Fruit fly (Drosophila melanogaster): Measurements from ENCODE around the gene CG45012.

DNA sequence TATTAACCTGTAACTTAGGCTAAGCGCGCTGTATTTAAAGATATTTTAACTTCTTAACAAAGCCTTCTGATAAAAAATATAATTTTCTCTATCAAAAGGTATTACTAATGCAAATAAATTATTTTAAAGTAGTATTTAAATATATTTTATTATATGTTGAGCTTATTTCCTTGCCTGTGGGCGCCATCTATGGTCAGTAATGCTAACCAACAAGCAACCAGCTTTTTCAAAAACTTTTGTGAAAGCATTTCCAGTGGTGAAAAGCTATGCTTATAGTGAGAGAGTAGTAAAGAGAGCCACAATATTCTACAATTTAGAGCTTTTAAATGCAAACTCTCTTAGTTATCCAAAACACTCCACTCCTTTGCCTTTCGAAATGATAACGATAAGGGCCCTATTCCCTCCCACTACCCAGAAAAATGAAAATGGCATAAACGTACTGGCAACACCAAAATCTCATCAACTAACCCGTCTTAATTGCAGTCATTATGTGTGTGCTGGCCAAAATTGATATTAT is 44.5 kb downstream of the CG45012 start:
- TF ChIP-seq CG11902 (GFP tag; optimal IDR thresholded peaks at IDR 0.05) (no peak), CG11294 (GFP tag; IDR thresholded peaks at IDR 0.05) (no peak), cyc (GFP tag; optimal IDR thresholded peaks at IDR 0.05) (no peak), Hr39 (GFP tag; optimal IDR thresholded peaks at IDR 0.05) (no peak), pdm3 (GFP tag; optimal IDR thresholded peaks at IDR 0.05) (no peak), Sox102F (GFP tag; optimal IDR thresholded peaks at IDR 0.05) (no peak), eg (GFP tag; IDR thresholded peaks at IDR 0.05) (no peak), Sox14 (GFP tag; optimal IDR thresholded peaks at IDR 0.05) (no peak), salr (GFP tag; optimal IDR thresholded peaks at IDR 0.05) (no peak), CG16779 (tag; optimal IDR thresholded peaks at IDR 0.05) (no peak), CG4318 (GFP tag; optimal IDR thresholded peaks at IDR 0.05) (no peak), svp (GFP tag) (no peak), CG6854 (GFP tag; optimal IDR thresholded peaks at IDR 0.05) (no peak), OdsH (GFP tag; optimal IDR thresholded peaks at IDR 0.05) (no peak)
